Fruit fly (Drosophila melanogaster): ENCODE results near the gene Gr22d.

The Gr22d gene

DNA sequence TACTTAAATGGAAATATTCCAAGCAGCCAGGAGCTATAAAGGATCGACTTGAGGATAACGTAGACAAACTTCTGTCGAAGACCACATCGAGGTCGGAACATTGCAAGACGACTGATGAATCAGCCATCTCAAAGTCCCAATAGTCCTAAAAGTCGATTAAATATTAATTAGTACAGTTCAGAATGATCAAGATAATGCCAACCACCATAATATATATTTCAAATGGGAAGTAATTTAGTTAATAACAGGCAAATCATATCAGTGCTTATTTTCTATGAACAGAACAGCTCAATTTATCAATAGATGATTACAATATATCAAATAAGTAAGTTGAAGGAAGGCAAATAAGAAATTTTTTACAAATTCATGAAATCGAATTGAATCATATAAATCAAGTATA, at the start of gene Gr22d:
TSS of gene Gr22d (minus strand) at position 101 of the 400 bp plus-strand sequence.
- TF ChIP-seq CG8478 (optimal IDR thresholded peaks at IDR 0.05) (no peak), CTCF (optimal IDR thresholded peaks at IDR 0.05) (no peak)

DNA sequence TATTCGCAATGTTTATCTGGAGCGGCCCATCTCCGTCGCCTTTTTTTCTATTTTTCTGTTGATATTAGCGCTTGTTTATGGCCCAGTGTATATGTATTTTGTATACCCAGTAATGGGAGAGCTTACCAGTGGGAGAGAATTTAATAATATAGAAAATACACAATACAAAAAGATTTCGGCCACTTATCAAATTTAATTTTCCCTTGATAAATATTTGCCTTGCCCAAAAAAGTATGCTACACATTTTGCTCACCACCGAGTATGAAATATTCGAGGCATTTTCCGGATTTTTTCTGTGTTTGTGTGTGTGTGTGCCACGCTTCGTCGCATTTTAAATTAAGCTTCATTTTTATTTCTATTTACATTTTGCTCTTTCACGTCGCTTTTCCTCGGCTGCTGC, 48.9 kb upstream of the Gr22d start:
- TF ChIP-seq CG8478 (optimal IDR thresholded peaks at IDR 0.05) (no peak), CTCF (optimal IDR thresholded peaks at IDR 0.05) (no peak)

DNA sequence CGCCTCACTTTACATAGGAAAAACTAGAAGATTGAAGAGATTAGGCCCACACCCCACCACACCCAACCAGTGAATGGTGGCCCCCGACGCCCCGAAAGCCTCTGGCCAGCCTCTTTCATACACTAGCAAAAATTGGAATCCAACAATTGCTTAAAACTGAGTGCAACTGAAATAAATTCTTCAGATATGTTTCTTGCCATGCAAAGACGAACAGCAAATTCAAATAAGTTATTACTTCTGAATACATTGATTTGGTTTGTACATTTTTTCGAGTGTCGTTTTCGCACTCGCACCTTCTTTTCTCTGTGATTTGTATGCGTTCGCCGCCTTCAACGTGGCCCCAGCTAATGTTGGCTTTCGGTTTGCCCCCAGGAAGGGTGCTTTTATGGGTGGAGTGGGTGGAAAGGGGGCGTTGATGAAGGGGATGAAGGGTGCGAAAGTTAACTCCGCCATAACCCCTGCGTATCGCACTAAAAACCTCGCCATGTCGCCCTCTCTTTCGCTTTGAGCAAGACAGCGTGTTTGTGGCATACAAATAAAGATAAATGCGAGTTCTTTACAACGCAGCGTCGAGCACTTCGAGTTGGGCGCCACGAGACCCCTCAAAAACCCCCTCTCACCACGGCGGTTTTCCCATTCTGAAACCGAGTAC, 47.7 kb upstream of the Gr22d start:
- TF ChIP-seq CG8478 (optimal IDR thresholded peaks at IDR 0.05) = no peak
- TF ChIP-seq CTCF (optimal IDR thresholded peaks at IDR 0.05) = no peak

DNA sequence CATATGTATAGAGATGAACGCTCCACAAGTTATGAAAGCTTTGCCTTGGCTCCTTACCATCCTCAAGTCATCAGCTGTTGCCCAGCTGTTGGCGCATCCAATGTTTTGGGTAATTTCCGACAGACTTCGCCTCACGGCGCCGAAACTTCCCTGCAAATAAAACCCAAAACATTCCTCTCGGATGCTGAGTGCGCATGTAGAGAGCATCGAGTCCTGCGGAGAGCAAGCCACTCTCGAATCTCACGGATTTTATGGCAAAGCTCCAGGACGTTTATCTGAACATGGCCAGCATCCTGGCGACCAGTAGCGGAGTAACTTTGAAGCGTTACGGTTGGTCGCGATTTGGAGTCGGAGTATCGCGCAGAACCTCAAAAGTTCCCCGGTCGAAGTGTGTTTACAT, 46.1 kb upstream of the Gr22d start, which contains the start of gene wry:
TSS of gene wry (plus strand) at position 301 of the 400 bp plus-strand sequence.
- TF ChIP-seq CG8478 (optimal IDR thresholded peaks at IDR 0.05) = no peak
- no peak for TF ChIP-seq CTCF (optimal IDR thresholded peaks at IDR 0.05)

DNA sequence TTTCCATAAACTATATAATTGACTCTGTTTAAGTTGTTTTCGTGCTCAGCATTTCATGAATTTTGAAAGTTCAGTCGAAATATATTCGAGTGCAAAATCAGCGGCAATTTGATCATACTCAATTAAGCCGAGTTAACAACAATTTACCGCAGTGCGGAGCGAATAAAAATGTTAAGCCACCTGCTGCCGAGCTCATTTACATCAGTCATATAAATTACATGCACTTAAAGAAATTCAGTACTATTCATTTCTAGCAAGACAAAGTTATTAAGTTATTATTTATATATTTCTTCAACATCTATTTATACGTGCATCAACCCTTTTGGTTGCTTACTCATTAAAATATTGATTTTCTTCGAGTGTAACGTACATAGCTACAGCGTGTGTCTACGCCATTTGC, 42.3 kb upstream of the Gr22d start, which contains the start of gene c-cup:
TSS of gene c-cup (minus strand) at position 101 of the 400 bp plus-strand sequence.
- TF ChIP-seq CG8478 (optimal IDR thresholded peaks at IDR 0.05) (no peak), CTCF (optimal IDR thresholded peaks at IDR 0.05) (no peak)

DNA sequence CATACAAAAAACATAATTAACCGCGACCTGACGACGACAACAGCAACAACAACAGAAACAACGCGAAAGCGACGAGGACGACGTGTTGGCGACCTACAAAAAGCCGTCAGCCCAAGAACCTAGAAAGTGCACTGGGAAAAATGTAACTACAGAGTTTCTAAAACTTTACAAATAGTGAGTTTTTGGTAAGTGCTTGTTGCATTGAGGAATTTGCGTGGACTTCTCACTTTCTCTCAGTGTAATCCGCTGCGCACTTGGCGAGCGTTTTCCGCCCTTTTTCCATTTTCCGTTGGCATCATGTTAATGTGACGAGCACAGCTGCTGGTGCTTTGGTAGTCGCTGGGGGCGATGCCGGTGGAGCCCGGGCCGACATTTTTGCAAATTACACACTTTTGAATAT, 38.1 kb upstream of the Gr22d start:
- TF ChIP-seq CG8478 (optimal IDR thresholded peaks at IDR 0.05) (no peak), CTCF (optimal IDR thresholded peaks at IDR 0.05) (no peak)

DNA sequence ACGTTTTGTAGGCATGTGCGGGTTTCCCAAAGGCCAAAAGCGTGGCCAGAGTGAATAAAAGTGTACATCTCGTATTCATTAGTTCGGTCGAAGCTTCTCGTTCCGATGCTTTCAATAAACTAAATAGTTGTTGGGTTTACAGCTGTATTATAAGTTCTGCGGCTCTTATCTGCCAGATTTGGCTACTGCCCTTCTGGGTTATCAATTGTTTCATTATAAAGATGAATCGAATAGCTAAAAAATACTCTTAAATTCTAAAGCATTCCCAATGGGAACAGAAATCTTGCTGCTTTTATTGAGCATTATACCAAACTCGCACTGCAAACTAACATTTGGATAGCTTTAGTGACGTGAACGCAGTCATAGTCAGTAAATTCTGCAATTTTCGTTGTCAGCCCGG, 36.2 kb upstream of the Gr22d start, which contains the start of gene CG31664:
TSS of gene CG31664 (minus strand) at position 101 of the 400 bp plus-strand sequence.
- TF ChIP-seq CG8478 (optimal IDR thresholded peaks at IDR 0.05) = no peak

DNA sequence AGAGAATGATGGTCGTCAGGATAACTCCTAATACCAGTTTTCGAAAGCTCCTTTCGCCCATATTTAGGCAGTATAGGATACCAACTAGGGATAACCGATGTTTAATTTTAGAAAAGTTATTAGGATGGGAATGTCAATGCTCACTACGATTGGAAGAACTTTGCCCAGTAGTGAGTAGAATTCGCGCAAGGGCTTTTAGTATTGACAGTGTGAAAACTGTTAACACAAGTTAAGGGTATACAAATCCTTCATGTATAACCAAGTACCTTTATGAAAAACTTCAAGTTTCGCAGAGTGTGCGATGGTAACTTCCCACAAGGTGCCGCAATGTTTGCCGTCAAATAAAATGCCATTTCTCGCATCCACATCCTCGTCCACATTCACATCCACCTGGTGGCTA, 33.1 kb upstream of the Gr22d start, which contains the start of gene CG31933:
TSS of gene CG31933 (minus strand) at position 101 of the 400 bp plus-strand sequence.
- TF ChIP-seq CTCF (optimal IDR thresholded peaks at IDR 0.05) = no peak
- no peak for TF ChIP-seq CG8478 (optimal IDR thresholded peaks at IDR 0.05)

DNA sequence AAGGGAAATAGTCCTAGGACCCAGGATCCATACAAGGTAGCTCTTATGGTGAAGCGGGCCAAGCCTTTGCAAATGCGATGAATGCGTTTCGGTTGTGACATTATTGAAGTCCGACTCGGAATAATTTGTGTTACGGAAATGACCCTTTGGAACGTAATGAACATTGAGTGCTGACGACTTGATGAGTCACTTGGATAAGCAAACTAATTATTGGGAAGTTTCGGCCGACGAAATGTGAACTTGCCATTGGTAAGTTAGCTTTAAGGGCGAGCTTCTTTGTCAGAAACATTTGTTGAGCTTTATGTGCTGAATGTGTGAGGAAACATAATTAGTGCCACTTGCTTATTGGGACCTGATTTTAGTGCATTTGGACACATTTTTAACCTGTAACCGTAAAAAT, 4.7 kb upstream of the Gr22d start, which contains the start of gene Gr22a:
TSS of gene Gr22a (minus strand) at position 101 of the 400 bp plus-strand sequence.
- TF ChIP-seq CTCF (optimal IDR thresholded peaks at IDR 0.05) = no peak
- TF ChIP-seq CG8478 (optimal IDR thresholded peaks at IDR 0.05) = no peak

DNA sequence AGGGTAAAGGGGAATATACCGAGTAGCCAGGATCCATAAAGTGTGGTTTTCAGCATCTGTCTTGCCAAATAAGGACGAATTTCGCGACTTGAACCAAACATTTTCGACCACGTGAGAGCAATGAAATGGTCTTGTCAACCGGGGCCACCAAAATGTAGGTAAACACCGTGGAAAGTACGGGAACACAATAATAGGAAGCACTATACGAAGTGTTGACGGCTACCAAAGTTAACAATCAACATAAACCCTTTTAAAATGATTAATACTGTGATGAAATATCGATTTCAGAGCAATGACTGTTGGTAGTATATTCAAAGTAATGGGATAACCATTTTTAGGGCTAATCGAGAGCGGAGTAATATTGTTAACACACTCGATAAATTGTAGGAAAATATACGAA, 3.0 kb upstream of the Gr22d start, which contains the start of gene Gr22b:
TSS of gene Gr22b (minus strand) at position 101 of the 400 bp plus-strand sequence.
- TF ChIP-seq CG8478 (optimal IDR thresholded peaks at IDR 0.05) = no peak
- TF ChIP-seq CTCF (optimal IDR thresholded peaks at IDR 0.05) = no peak

DNA sequence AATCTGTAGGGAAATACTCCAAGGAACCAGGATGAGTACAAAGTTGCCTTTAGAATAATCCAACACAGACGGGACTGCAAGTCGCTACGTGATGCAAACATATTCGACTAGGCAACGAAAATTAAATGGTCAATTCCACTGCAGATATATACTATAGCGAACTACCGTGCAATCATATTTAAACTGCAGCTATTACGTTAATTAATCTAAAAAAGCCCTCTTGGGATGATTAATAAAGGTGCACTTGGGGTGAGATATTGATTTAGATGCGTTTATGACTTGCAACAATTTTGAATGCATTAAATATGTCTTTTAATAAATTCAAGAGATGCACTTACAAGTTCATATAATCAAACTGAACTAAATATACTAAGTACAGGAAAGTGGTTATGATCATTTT, 1.6 kb upstream of the Gr22d start, which contains the start of gene Gr22c:
TSS of gene Gr22c (minus strand) at position 101 of the 400 bp plus-strand sequence.
- no peak for TF ChIP-seq CG8478 (optimal IDR thresholded peaks at IDR 0.05)
- no peak for TF ChIP-seq CTCF (optimal IDR thresholded peaks at IDR 0.05)

DNA sequence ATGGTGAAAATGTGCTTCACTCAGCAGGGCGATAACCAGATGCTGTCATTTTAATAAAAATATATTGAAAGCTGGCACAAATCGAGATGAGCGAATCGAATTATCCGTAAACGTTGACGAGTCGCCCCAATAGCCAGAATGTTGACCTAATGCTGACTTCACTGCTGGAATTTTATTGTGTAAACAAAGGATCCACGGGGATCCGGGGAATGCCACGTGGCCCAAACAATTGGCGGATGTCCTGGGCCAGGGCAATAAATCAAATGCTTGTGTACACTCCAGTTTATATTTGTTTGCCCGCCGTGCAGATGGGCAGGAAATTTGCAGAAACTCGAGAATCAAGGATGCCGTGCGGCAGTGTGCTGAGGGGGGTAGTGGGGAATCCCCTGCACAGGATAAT, 2.2 kb downstream of the Gr22d start:
- TF ChIP-seq CTCF (optimal IDR thresholded peaks at IDR 0.05) (no peak), CG8478 (optimal IDR thresholded peaks at IDR 0.05) (no peak)

DNA sequence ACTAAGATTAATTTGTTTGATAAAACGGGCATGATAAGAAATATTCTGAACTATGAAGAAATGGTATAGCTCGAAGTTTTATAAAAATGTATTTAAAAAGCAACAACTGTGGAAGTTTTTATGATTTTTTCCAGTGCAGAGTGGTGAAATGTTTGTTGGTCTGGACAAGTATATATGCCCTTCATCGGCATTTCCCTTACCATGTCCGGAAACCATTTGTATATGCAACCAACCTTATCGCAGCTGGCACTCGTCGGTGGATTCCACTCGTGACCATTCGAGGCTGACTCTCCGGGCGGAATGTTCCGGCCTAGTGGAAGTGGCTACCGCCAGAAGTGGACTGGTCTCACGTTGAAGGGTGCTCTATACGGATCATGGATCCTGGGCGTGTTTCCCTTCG, 6.4 kb downstream of the Gr22d start, which contains the start of gene Gr22e:
TSS of gene Gr22e (plus strand) at position 301 of the 400 bp plus-strand sequence.
- TF ChIP-seq CG8478 (optimal IDR thresholded peaks at IDR 0.05) = no peak
- no peak for TF ChIP-seq CTCF (optimal IDR thresholded peaks at IDR 0.05)

DNA sequence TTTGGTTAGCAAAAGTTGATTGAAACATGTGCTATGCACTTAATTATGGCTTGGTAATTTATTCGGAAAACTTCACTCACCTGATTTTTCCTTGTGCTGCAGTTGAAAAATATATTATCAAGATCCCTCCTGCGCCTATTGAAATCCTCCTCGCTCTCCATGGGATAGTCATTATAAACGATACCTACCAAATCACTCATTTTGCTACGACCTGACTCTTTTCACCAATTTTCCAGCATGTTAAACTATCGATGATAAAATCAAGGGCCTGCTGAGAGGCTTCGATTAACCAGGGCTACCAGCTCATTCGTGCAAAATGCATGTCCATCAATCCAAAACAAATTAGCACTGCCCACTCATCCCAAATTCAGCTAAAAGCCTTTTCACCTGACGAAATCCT, 31.3 kb downstream of the Gr22d start, which contains the start of gene CG17650:
TSS of gene CG17650 (minus strand) at position 241 of the 400 bp plus-strand sequence.
- no peak for TF ChIP-seq CTCF (optimal IDR thresholded peaks at IDR 0.05)
- no peak for TF ChIP-seq CG8478 (optimal IDR thresholded peaks at IDR 0.05)

DNA sequence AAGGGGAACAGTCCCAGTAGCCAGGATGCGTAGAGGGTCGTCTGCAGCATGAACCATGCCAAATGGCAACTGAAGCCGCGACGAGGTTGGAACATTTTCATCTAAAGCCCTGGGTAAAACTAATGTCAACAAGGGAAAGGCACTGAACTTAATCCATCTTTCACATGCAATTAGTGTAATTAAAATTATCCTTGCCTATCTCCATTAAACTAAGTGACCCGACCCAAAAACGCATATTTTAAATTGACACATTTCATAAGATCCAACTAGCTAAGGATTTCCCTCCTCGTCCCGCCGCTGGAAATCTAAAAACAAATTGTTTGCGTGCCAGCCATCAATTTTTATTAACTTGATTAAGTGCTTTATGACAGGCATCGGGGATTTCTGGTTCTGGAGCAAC, 33.8 kb downstream of the Gr22d start, which contains the start of gene Gr22f:
TSS of gene Gr22f (minus strand) at position 101 of the 400 bp plus-strand sequence.
- TF ChIP-seq CTCF (optimal IDR thresholded peaks at IDR 0.05) (no peak), CG8478 (optimal IDR thresholded peaks at IDR 0.05) (no peak)

DNA sequence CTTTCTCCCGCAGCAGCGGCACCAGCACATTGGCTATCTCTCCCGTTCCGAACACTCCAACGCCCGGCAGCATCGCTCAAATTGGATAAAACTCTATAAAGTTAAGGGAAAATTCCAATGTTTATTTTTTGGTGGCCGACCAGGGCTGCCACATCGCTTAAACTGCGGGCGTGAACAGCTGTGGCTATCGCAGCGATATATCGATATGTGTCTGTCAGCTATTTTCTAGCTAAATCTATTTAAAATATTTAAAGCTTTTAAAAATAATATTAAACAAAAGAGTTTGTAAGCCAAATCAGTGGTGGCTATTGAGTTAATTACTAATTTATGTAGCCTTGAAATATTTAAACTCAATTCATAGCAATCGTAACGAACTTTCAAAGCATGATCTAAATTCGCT, 38.2 kb downstream of the Gr22d start, which contains the start of the genes CG17712 and CG17648:
TSS of gene CG17712 (minus strand) at position 170 of the 400 bp plus-strand sequence.
TSS of gene CG17648 (plus strand) at position 356 of the 400 bp plus-strand sequence.
- TF ChIP-seq CG8478 (optimal IDR thresholded peaks at IDR 0.05) (no peak), CTCF (optimal IDR thresholded peaks at IDR 0.05) (no peak)
